Worm (Caenorhabditis elegans) whole organism, L2 larva: ENCODE results near the gene nhr-25.
"Not testable (repeated sequence)": the region's sequence is repeated elsewhere in the genome, so short reads cannot be mapped to it uniquely, and the experiment has no call there.

ENCODE experiments used
- C34F6.9 ChIP-seq: fragments of 150-350 bp; optimal IDR thresholded peaks from 2 replicates; lab custom pipeline; 2014; ENCODE audit warnings: missing biosample characterization, missing genetic modification characterization
- F13H6.1 ChIP-seq: sonication (generic microtip); optimal IDR thresholded peaks from 2 replicates; lab custom pipeline; 2016; ENCODE audit warnings: missing genetic modification characterization, missing compliant biosample characterization
- Y55F3AM.14 ChIP-seq: fragments of 200-800 bp; sonication (Bioruptor generic); optimal IDR thresholded peaks from 2 replicates; lab custom pipeline; 2018; ENCODE audit warnings: mild to moderate bottlenecking, missing genetic modification characterization, missing compliant biosample characterization
- ama-1 ChIP-seq: fragments of 150-350 bp; optimal IDR thresholded peaks from 2 replicates; lab custom pipeline; 2018; ENCODE audit warnings: inconsistent platforms
- blmp-1 ChIP-seq: sonication (generic microtip); optimal IDR thresholded peaks from 2 replicates; lab custom pipeline; 2017; ENCODE audit warnings: missing genetic modification characterization, mild to moderate bottlenecking, missing compliant biosample characterization, antibody characterized with exemption, moderate library complexity; ENCODE audit not compliant: insufficient read depth
- ceh-16 ChIP-seq: fragments of 150-350 bp; optimal IDR thresholded peaks from 2 replicates; lab custom pipeline; 2014; ENCODE audit warnings: missing biosample characterization, missing genetic modification characterization
- ceh-82 ChIP-seq: fragments of 150-350 bp; optimal IDR thresholded peaks from 2 replicates; lab custom pipeline; 2014; ENCODE audit warnings: missing biosample characterization, missing genetic modification characterization
- crh-2 ChIP-seq: sonication (generic microtip); optimal IDR thresholded peaks from 2 replicates; lab custom pipeline; 2017; ENCODE audit warnings: missing biosample characterization, missing genetic modification characterization
- egl-27 ChIP-seq: sonication (generic microtip); optimal IDR thresholded peaks from 3 replicates; lab custom pipeline; 2017; ENCODE audit warnings: missing biosample characterization, missing genetic modification reagents, missing genetic modification characterization
- elt-1 ChIP-seq: fragments of 150-350 bp; optimal IDR thresholded peaks from 2 replicates; lab custom pipeline; 2014; ENCODE audit warnings: missing biosample characterization, missing genetic modification characterization
- fos-1 ChIP-seq: fragments of 150-350 bp; optimal IDR thresholded peaks from 2 replicates; lab custom pipeline; 2014; ENCODE audit warnings: missing biosample characterization, missing genetic modification characterization
- gmeb-1 ChIP-seq: fragments of 150-350 bp; optimal IDR thresholded peaks from 2 replicates; lab custom pipeline; 2014; ENCODE audit warnings: missing biosample characterization, missing genetic modification characterization
- lin-11 ChIP-seq: fragments of 150-350 bp; sonication (generic microtip); optimal IDR thresholded peaks from 2 replicates; lab custom pipeline; 2014; ENCODE audit warnings: missing biosample characterization, missing genetic modification characterization, inconsistent platforms, mixed read lengths
- lin-13 ChIP-seq: fragments of 150-350 bp; optimal IDR thresholded peaks from 2 replicates; lab custom pipeline; 2014; ENCODE audit warnings: missing biosample characterization, missing genetic modification reagents, missing genetic modification characterization
- lin-39 ChIP-seq: fragments of 150-350 bp; optimal IDR thresholded peaks from 2 replicates; lab custom pipeline; 2014; ENCODE audit warnings: missing biosample characterization, missing genetic modification reagents, missing genetic modification characterization
- lsy-2 ChIP-seq, 2 experiments: fragments of 150-350 bp in 1 of 2; sonication (generic microtip) in 1 of 2; optimal IDR thresholded peaks; 2 replicates each; lab custom pipeline; 2014 to 2017; ENCODE audit warnings: missing biosample characterization in 2 of 2, missing genetic modification characterization in 2 of 2
- mab-5 ChIP-seq: fragments of 150-350 bp; optimal IDR thresholded peaks from 2 replicates; lab custom pipeline; 2014; ENCODE audit warnings: missing biosample characterization, missing genetic modification characterization
- mbf-1 ChIP-seq: sonication (generic microtip); optimal IDR thresholded peaks from 2 replicates; lab custom pipeline; 2017; ENCODE audit warnings: missing biosample characterization, missing genetic modification characterization
- mdl-1 ChIP-seq, 2 experiments: fragments of 150-350 bp in 1 of 2; sonication (generic microtip) in 1 of 2; optimal IDR thresholded peaks; 2 replicates each; lab custom pipeline; 2017; ENCODE audit warnings: missing biosample characterization in 2 of 2, missing genetic modification characterization in 2 of 2
- nhr-10 ChIP-seq: sonication (generic microtip); optimal IDR thresholded peaks from 2 replicates; lab custom pipeline; 2017; ENCODE audit warnings: missing biosample characterization, missing genetic modification characterization
- nhr-11 ChIP-seq: fragments of 150-350 bp; optimal IDR thresholded peaks from 2 replicates; lab custom pipeline; 2014; ENCODE audit warnings: missing biosample characterization, missing genetic modification characterization
- nhr-129 ChIP-seq: fragments of 150-350 bp; optimal IDR thresholded peaks from 2 replicates; lab custom pipeline; 2014; ENCODE audit warnings: missing biosample characterization, missing genetic modification characterization
- nhr-21 ChIP-seq: fragments of 150-350 bp; optimal IDR thresholded peaks from 2 replicates; lab custom pipeline; 2014; ENCODE audit warnings: missing biosample characterization, missing genetic modification characterization
- nhr-237 ChIP-seq: fragments of 150-350 bp; optimal IDR thresholded peaks from 2 replicates; lab custom pipeline; 2014; ENCODE audit warnings: missing biosample characterization, missing genetic modification characterization
- nhr-25 ChIP-seq: fragments of 150-350 bp; sonication (generic microtip); optimal IDR thresholded peaks from 3 replicates; lab custom pipeline; 2014; ENCODE audit warnings: missing biosample characterization, missing genetic modification characterization
- nhr-6 ChIP-seq: fragments of 150-350 bp; optimal IDR thresholded peaks from 2 replicates; lab custom pipeline; 2014; ENCODE audit warnings: missing biosample characterization, missing genetic modification characterization
- nhr-77 ChIP-seq: fragments of 150-350 bp; optimal IDR thresholded peaks from 2 replicates; lab custom pipeline; 2014; ENCODE audit warnings: missing biosample characterization, missing genetic modification characterization
- sem-4 ChIP-seq: fragments of 150-350 bp; optimal IDR thresholded peaks from 2 replicates; lab custom pipeline; 2014; ENCODE audit warnings: missing biosample characterization, missing genetic modification reagents, missing genetic modification characterization
- skn-1 ChIP-seq: sonication (generic microtip); optimal IDR thresholded peaks from 2 replicates; lab custom pipeline; 2017; ENCODE audit warnings: missing biosample characterization, missing genetic modification characterization
- sma-3 ChIP-seq: sonication (generic microtip); optimal IDR thresholded peaks from 2 replicates; lab custom pipeline; 2016; ENCODE audit warnings: missing genetic modification reagents, missing genetic modification characterization, missing compliant biosample characterization
- sma-9 ChIP-seq, 2 experiments: fragments of 150-350 bp in 1 of 2; sonication (generic microtip) in 1 of 2; optimal IDR thresholded peaks; 2 replicates each; lab custom pipeline; 2014 to 2016; ENCODE audit warnings: missing genetic modification characterization in 2 of 2, mild to moderate bottlenecking in 1 of 2, missing biosample characterization in 1 of 2, missing compliant biosample characterization in 1 of 2, missing genetic modification reagents in 1 of 2, moderate library complexity in 1 of 2
- snpc-4 ChIP-seq: fragments of 150-350 bp; optimal IDR thresholded peaks from 2 replicates; lab custom pipeline; 2014; ENCODE audit warnings: missing biosample characterization, missing genetic modification characterization
- unc-39 ChIP-seq: fragments of 150-350 bp; optimal IDR thresholded peaks from 2 replicates; lab custom pipeline; 2014; ENCODE audit warnings: missing biosample characterization, missing genetic modification characterization
- unc-55 ChIP-seq: fragments of 150-350 bp; sonication (generic microtip); optimal IDR thresholded peaks from 3 replicates; lab custom pipeline; 2014; ENCODE audit warnings: missing biosample characterization, missing genetic modification reagents, missing genetic modification characterization
- zag-1 ChIP-seq: fragments of 150-350 bp; optimal IDR thresholded peaks from 2 replicates; lab custom pipeline; 2014; ENCODE audit warnings: missing biosample characterization, missing genetic modification characterization
- ztf-1 ChIP-seq: fragments of 200-800 bp; sonication (Bioruptor generic); conservative IDR thresholded peaks from 2 replicates; pipeline ENCODE4 v1.3.6; 2022; ENCODE audit warnings: missing genetic modification characterization, missing compliant biosample characterization
- ztf-11 ChIP-seq: sonication (generic microtip); optimal IDR thresholded peaks from 2 replicates; lab custom pipeline; 2017; ENCODE audit warnings: missing biosample characterization, missing genetic modification characterization
- ztf-4 ChIP-seq: fragments of 150-350 bp; optimal IDR thresholded peaks from 2 replicates; lab custom pipeline; 2014; ENCODE audit warnings: missing biosample characterization, missing genetic modification characterization

nhr-25 gene

DNA sequence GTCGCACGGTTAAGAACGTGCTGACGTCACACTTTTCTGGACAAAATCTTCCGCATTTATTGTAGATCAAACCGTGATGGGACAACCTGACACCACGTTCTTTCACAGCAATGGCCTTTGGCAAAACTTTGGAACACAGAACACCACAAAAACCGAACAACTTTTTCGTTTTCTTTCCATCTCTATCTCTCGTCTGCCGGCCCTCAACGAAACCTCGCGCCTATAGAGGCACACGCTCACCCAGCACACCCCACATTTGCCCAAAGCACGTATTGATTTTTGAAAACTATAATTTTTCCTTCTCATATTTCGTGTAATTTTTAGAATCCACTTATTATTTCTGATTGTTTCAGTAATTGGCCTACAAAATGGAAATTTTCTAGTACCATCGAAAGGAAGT, 33.5 kb downstream of the nhr-25 start:
- TF ChIP-seq nhr-25 (tag; lab: Kevin White, UChicago) (no peak), nhr-10 (tag; lab: Kevin White, UChicago) (no peak), unc-55 (GFP tag; lab: Kevin White, UChicago) (no peak), ama-1 (lab: Kevin White, UChicago) (no peak), nhr-77 (no peak), ztf-1 (GFP tag; lab: Robert Waterston, UW) (no peak), elt-1 (tag; lab: Kevin White, UChicago) (no peak), ztf-4 (no peak), fos-1 (tag; lab: Kevin White, UChicago) (no peak), nhr-237 (no peak), skn-1 (tag; lab: Kevin White, UChicago) (no peak), C34F6.9 (tag; lab: Kevin White, UChicago) (no peak), lsy-2 (tag; optimal IDR thresholded peaks at IDR 0.05; lab: Kevin White, UChicago) (no peak), nhr-11 (tag; lab: Kevin White, UChicago) (no peak), snpc-4 (tag; lab: Kevin White, UChicago) (no peak), nhr-129 (tag; lab: Kevin White, UChicago) (no peak), lin-39 (no peak)

DNA sequence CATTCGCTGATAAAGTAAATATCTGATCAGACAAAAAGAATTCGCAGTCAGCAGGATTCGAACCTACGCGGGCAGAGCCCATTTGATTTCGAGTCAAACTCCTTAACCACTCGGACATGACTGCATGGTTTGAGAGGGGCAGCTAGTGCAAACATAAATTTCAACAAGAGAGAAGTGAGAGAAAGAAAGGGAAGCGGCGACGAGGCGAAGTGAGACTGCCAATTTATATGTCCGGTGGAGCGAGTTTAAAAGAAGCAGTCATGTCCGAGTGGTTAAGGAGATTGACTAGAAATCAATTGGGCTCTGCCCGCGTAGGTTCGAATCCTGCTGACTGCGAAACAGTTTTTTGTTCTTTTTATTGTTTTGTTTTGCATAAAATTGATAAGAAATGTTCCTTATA, 38.0 kb downstream of the nhr-25 start:
- TF ChIP-seq F13H6.1 (tag; lab: Kevin White, UChicago) (peak; percentile 84), fos-1 (tag; lab: Kevin White, UChicago) (peak; percentile 84), lin-39 (peak; percentile 8), lin-11 (tag; lab: Kevin White, UChicago) (peak; percentile 85), Y55F3AM.14 (GFP tag; lab: Kevin White, UChicago) (peak; percentile 66), zag-1 (tag; lab: Kevin White, UChicago) (peak; percentile 76), nhr-11 (tag; lab: Kevin White, UChicago) (peak; percentile 67), nhr-21 (tag; lab: Kevin White, UChicago) (peak; percentile 86), nhr-77 (peak; percentile 37), egl-27 (tag; lab: Kevin White, UChicago) (peak; percentile 81), nhr-6 (tag; lab: Kevin White, UChicago) (peak; percentile 55), mab-5 (tag; lab: Kevin White, UChicago) (peak; percentile 48), mdl-1 (tag; optimal IDR thresholded peaks at IDR 0.05; lab: Kevin White, UChicago) (peak in 1 of 2 experiments; percentile 26), sem-4 (peak; percentile 69), nhr-129 (tag; lab: Kevin White, UChicago) (peak; percentile 92), sma-3 (GFP tag; lab: Kevin White, UChicago) (peak; percentile 86), lsy-2 (tag; optimal IDR thresholded peaks at IDR 0.05; lab: Kevin White, UChicago) (peak; percentile 69 to 81), lin-13 (peak; percentile 90), mbf-1 (tag; lab: Kevin White, UChicago) (peak; percentile 38), sma-9 (GFP tag; optimal IDR thresholded peaks at IDR 0.05; lab: Kevin White, UChicago) (peak; percentile 91), skn-1 (tag; lab: Kevin White, UChicago) (peak; percentile 42), ceh-16 (tag; lab: Kevin White, UChicago) (peak; percentile 39), C34F6.9 (tag; lab: Kevin White, UChicago) (peak; percentile 80), unc-55 (GFP tag; lab: Kevin White, UChicago) (peak; percentile 93), crh-2 (tag; lab: Kevin White, UChicago) (peak; percentile 84), nhr-10 (tag; lab: Kevin White, UChicago) (peak; percentile 40), ztf-4 (peak; percentile 71), gmeb-1 (peak; percentile 77), ztf-11 (peak; percentile 43), blmp-1 (tag; lab: Kevin White, UChicago) (peak; percentile 23)
- not testable (repeated sequence) for TF ChIP-seq sma-9 (tag; optimal IDR thresholded peaks at IDR 0.05; lab: Kevin White, UChicago)

DNA sequence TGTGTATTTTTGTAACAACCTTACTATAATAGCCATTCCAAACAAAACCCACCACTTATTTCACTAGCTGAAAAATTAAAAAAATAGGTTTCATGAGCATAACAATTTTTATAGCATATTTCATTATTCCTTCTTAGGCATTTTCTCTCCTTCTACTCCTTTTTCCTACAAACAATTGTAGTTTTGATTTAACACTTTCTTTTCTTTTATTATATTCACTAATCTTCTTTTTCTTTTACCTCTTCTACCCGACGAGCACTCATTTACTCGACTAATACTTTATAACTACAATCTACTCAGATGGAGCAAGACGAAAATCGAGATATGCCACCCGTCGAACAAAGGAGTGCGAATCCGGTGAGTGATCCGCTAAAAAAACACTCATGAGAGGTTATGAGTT, 40.0 kb downstream of the nhr-25 start, which contains the start of gene C53C7.3:
Gene C53C7.3 (plus strand): TSS at position 301 of the 400 bp plus-strand sequence.
- TF ChIP-seq lin-11 (tag; lab: Kevin White, UChicago) (no peak), lsy-2 (tag; optimal IDR thresholded peaks at IDR 0.05; lab: Kevin White, UChicago) (no peak), zag-1 (tag; lab: Kevin White, UChicago) (no peak), nhr-6 (tag; lab: Kevin White, UChicago) (no peak), nhr-25 (tag; lab: Kevin White, UChicago) (no peak), ceh-82 (tag; lab: Kevin White, UChicago) (no peak), F13H6.1 (tag; lab: Kevin White, UChicago) (no peak), nhr-77 (no peak), sma-3 (GFP tag; lab: Kevin White, UChicago) (no peak), sem-4 (no peak), unc-39 (no peak), Y55F3AM.14 (GFP tag; lab: Kevin White, UChicago) (no peak)
